Worm (Caenorhabditis elegans) whole organism, L2 larva: ENCODE measurements around the gene EEED8.18.

ENCODE experiments used
- C34F6.9 ChIP-seq: fragments of 150-350 bp; optimal IDR thresholded peaks from 2 replicates; lab custom pipeline; 2014; ENCODE audit warnings: missing biosample characterization, missing genetic modification characterization
- F13H6.1 ChIP-seq: sonication (generic microtip); optimal IDR thresholded peaks from 2 replicates; lab custom pipeline; 2016; ENCODE audit warnings: missing genetic modification characterization, missing compliant biosample characterization
- R02D3.7 ChIP-seq: fragments of 150-350 bp; optimal IDR thresholded peaks from 2 replicates; lab custom pipeline; 2014; ENCODE audit warnings: missing biosample characterization, missing genetic modification characterization
- Y55F3AM.14 ChIP-seq: fragments of 200-800 bp; sonication (Bioruptor generic); optimal IDR thresholded peaks from 2 replicates; lab custom pipeline; 2018; ENCODE audit warnings: mild to moderate bottlenecking, missing genetic modification characterization, missing compliant biosample characterization
- ZK546.5 ChIP-seq: sonication (generic microtip); optimal IDR thresholded peaks from 2 replicates; lab custom pipeline; 2017; ENCODE audit warnings: missing biosample characterization, missing genetic modification characterization
- alr-1 ChIP-seq: fragments of 150-350 bp; optimal IDR thresholded peaks from 2 replicates; lab custom pipeline; 2014; ENCODE audit warnings: missing biosample characterization, missing genetic modification characterization
- ama-1 ChIP-seq: fragments of 150-350 bp; optimal IDR thresholded peaks from 2 replicates; lab custom pipeline; 2018; ENCODE audit warnings: inconsistent platforms
- blmp-1 ChIP-seq: sonication (generic microtip); optimal IDR thresholded peaks from 2 replicates; lab custom pipeline; 2017; ENCODE audit warnings: missing genetic modification characterization, mild to moderate bottlenecking, missing compliant biosample characterization, antibody characterized with exemption, moderate library complexity; ENCODE audit not compliant: insufficient read depth
- ceh-82 ChIP-seq: fragments of 150-350 bp; optimal IDR thresholded peaks from 2 replicates; lab custom pipeline; 2014; ENCODE audit warnings: missing biosample characterization, missing genetic modification characterization
- crh-2 ChIP-seq: sonication (generic microtip); optimal IDR thresholded peaks from 2 replicates; lab custom pipeline; 2017; ENCODE audit warnings: missing biosample characterization, missing genetic modification characterization
- egl-27 ChIP-seq: sonication (generic microtip); optimal IDR thresholded peaks from 3 replicates; lab custom pipeline; 2017; ENCODE audit warnings: missing biosample characterization, missing genetic modification reagents, missing genetic modification characterization
- elt-1 ChIP-seq: fragments of 150-350 bp; optimal IDR thresholded peaks from 2 replicates; lab custom pipeline; 2014; ENCODE audit warnings: missing biosample characterization, missing genetic modification characterization
- elt-3 ChIP-seq: sonication (generic microtip); optimal IDR thresholded peaks from 2 replicates; lab custom pipeline; 2017; ENCODE audit warnings: missing biosample characterization, missing genetic modification characterization
- fos-1 ChIP-seq: fragments of 150-350 bp; optimal IDR thresholded peaks from 2 replicates; lab custom pipeline; 2014; ENCODE audit warnings: missing biosample characterization, missing genetic modification characterization
- gmeb-1 ChIP-seq: fragments of 150-350 bp; optimal IDR thresholded peaks from 2 replicates; lab custom pipeline; 2014; ENCODE audit warnings: missing biosample characterization, missing genetic modification characterization
- lin-11 ChIP-seq: fragments of 150-350 bp; sonication (generic microtip); optimal IDR thresholded peaks from 2 replicates; lab custom pipeline; 2014; ENCODE audit warnings: missing biosample characterization, missing genetic modification characterization, inconsistent platforms, mixed read lengths
- lin-13 ChIP-seq: fragments of 150-350 bp; optimal IDR thresholded peaks from 2 replicates; lab custom pipeline; 2014; ENCODE audit warnings: missing biosample characterization, missing genetic modification reagents, missing genetic modification characterization
- lsy-2 ChIP-seq, 2 experiments: fragments of 150-350 bp in 1 of 2; sonication (generic microtip) in 1 of 2; optimal IDR thresholded peaks; 2 replicates each; lab custom pipeline; 2014 to 2017; ENCODE audit warnings: missing biosample characterization in 2 of 2, missing genetic modification characterization in 2 of 2
- mbf-1 ChIP-seq: sonication (generic microtip); optimal IDR thresholded peaks from 2 replicates; lab custom pipeline; 2017; ENCODE audit warnings: missing biosample characterization, missing genetic modification characterization
- nhr-10 ChIP-seq: sonication (generic microtip); optimal IDR thresholded peaks from 2 replicates; lab custom pipeline; 2017; ENCODE audit warnings: missing biosample characterization, missing genetic modification characterization
- nhr-11 ChIP-seq: fragments of 150-350 bp; optimal IDR thresholded peaks from 2 replicates; lab custom pipeline; 2014; ENCODE audit warnings: missing biosample characterization, missing genetic modification characterization
- nhr-129 ChIP-seq: fragments of 150-350 bp; optimal IDR thresholded peaks from 2 replicates; lab custom pipeline; 2014; ENCODE audit warnings: missing biosample characterization, missing genetic modification characterization
- nhr-21 ChIP-seq: fragments of 150-350 bp; optimal IDR thresholded peaks from 2 replicates; lab custom pipeline; 2014; ENCODE audit warnings: missing biosample characterization, missing genetic modification characterization
- nhr-23 ChIP-seq: fragments of 150-350 bp; optimal IDR thresholded peaks from 2 replicates; lab custom pipeline; 2014; ENCODE audit warnings: missing biosample characterization, missing genetic modification reagents, missing genetic modification characterization
- nhr-25 ChIP-seq: fragments of 150-350 bp; sonication (generic microtip); optimal IDR thresholded peaks from 3 replicates; lab custom pipeline; 2014; ENCODE audit warnings: missing biosample characterization, missing genetic modification characterization
- nhr-77 ChIP-seq: fragments of 150-350 bp; optimal IDR thresholded peaks from 2 replicates; lab custom pipeline; 2014; ENCODE audit warnings: missing biosample characterization, missing genetic modification characterization
- peb-1 ChIP-seq: fragments of 150-350 bp; optimal IDR thresholded peaks from 2 replicates; lab custom pipeline; 2014; ENCODE audit warnings: missing biosample characterization, missing genetic modification characterization
- sem-4 ChIP-seq: fragments of 150-350 bp; optimal IDR thresholded peaks from 2 replicates; lab custom pipeline; 2014; ENCODE audit warnings: missing biosample characterization, missing genetic modification reagents, missing genetic modification characterization
- skn-1 ChIP-seq: sonication (generic microtip); optimal IDR thresholded peaks from 2 replicates; lab custom pipeline; 2017; ENCODE audit warnings: missing biosample characterization, missing genetic modification characterization
- sma-3 ChIP-seq: sonication (generic microtip); optimal IDR thresholded peaks from 2 replicates; lab custom pipeline; 2016; ENCODE audit warnings: missing genetic modification reagents, missing genetic modification characterization, missing compliant biosample characterization
- sma-9 ChIP-seq, 2 experiments: fragments of 150-350 bp in 1 of 2; sonication (generic microtip) in 1 of 2; optimal IDR thresholded peaks; 2 replicates each; lab custom pipeline; 2014 to 2016; ENCODE audit warnings: missing genetic modification characterization in 2 of 2, mild to moderate bottlenecking in 1 of 2, missing biosample characterization in 1 of 2, missing compliant biosample characterization in 1 of 2, missing genetic modification reagents in 1 of 2, moderate library complexity in 1 of 2
- unc-39 ChIP-seq: fragments of 150-350 bp; optimal IDR thresholded peaks from 2 replicates; lab custom pipeline; 2014; ENCODE audit warnings: missing biosample characterization, missing genetic modification characterization
- unc-55 ChIP-seq: fragments of 150-350 bp; sonication (generic microtip); optimal IDR thresholded peaks from 3 replicates; lab custom pipeline; 2014; ENCODE audit warnings: missing biosample characterization, missing genetic modification reagents, missing genetic modification characterization
- unc-62 ChIP-seq: fragments of 150-350 bp; optimal IDR thresholded peaks from 2 replicates; lab custom pipeline; 2014; ENCODE audit warnings: missing biosample characterization, missing genetic modification reagents, missing genetic modification characterization
- zag-1 ChIP-seq: fragments of 150-350 bp; optimal IDR thresholded peaks from 2 replicates; lab custom pipeline; 2014; ENCODE audit warnings: missing biosample characterization, missing genetic modification characterization
- ztf-1 ChIP-seq: fragments of 200-800 bp; sonication (Bioruptor generic); conservative IDR thresholded peaks from 2 replicates; pipeline ENCODE4 v1.3.6; 2022; ENCODE audit warnings: missing genetic modification characterization, missing compliant biosample characterization
- ztf-11 ChIP-seq: sonication (generic microtip); optimal IDR thresholded peaks from 2 replicates; lab custom pipeline; 2017; ENCODE audit warnings: missing biosample characterization, missing genetic modification characterization
- ztf-4 ChIP-seq: fragments of 150-350 bp; optimal IDR thresholded peaks from 2 replicates; lab custom pipeline; 2014; ENCODE audit warnings: missing biosample characterization, missing genetic modification characterization

Gene EEED8.18

DNA sequence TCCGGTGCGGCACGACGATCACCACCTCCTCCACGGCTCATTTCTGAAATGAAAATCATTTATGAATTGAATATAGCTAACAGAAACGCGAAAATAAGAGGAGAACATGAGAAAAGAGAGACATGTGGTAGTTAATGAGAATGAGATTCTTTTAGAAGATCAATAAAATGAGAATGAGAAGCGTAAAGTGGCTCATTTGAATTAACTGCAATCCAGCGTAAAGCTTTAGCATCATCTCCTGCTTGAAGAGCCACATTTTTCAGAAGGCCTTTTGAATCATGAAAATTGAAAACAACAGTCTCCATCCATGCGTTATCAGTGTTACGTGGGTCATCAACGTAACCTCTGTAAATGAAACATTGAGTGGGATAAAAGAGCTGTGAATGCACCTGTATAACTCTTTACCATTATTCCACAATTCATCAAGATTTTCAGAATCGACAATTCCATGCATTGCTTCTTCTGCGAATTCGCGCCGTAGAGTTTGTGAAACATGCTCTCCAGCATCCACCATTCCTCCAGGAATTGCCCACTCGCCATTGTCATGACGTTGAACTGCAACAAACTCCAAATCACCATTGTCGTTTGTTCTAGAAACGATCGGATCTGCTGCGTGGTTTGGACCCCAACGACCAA, 23.5 kb downstream of the EEED8.18 start, which contains the start of gene rsp-4:
Gene rsp-4, minus strand, starts transcription at position 51 of the 636 bp plus-strand sequence.
- TF ChIP-seq ztf-1 (GFP tag; lab: Robert Waterston, UW) (no peak), mbf-1 (tag; lab: Kevin White, UChicago) (no peak), nhr-77 (no peak), alr-1 (tag; lab: Kevin White, UChicago) (no peak), ZK546.5 (tag; lab: Kevin White, UChicago) (no peak), Y55F3AM.14 (GFP tag; lab: Kevin White, UChicago) (no peak), lin-13 (GFP tag; lab: Kevin White, UChicago) (no peak)

DNA sequence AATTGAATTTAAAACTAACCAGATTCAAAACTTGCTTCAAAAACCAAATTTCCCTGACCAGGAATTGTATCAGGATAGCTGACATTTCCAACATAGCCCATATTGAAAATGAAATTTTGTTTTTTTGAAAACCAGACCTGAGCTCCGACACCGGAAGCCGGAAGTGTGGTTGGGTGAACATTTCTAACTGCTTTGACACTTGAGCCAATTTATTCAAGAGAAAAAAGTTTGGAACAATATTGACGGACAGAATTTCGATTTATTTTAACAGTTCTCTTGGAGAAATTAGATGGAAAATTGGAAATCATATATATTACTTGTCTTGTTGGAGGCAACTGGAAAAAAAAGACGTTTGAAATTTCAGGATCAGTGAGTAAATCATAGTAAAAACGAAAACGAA, 25.2 kb downstream of the EEED8.18 start, which contains the start of gene ccpp-6:
Gene ccpp-6, minus strand, starts transcription at position 101 of the 400 bp plus-strand sequence.
- TF ChIP-seq F13H6.1 (tag; lab: Kevin White, UChicago), result no peak
- no peak for TF ChIP-seq nhr-10 (tag; lab: Kevin White, UChicago)
- TF ChIP-seq nhr-11 (tag; lab: Kevin White, UChicago), result no peak
- no peak for TF ChIP-seq unc-55 (GFP tag; lab: Kevin White, UChicago)
- TF ChIP-seq ZK546.5 (tag; lab: Kevin White, UChicago), result no peak
- TF ChIP-seq R02D3.7, result no peak
- TF ChIP-seq zag-1 (tag; lab: Kevin White, UChicago), result no peak
- TF ChIP-seq nhr-23 (tag; lab: Kevin White, UChicago), result no peak
- TF ChIP-seq lin-11 (tag; lab: Kevin White, UChicago), result no peak
- no peak for TF ChIP-seq elt-3 (tag; lab: Kevin White, UChicago)
- no peak for TF ChIP-seq unc-39
- TF ChIP-seq skn-1, result no peak
- no peak for TF ChIP-seq ztf-4
- no peak for TF ChIP-seq alr-1 (tag; lab: Kevin White, UChicago)
- no peak for TF ChIP-seq nhr-25 (tag; lab: Kevin White, UChicago)
- no peak for TF ChIP-seq elt-1 (tag; lab: Kevin White, UChicago)
- no peak for TF ChIP-seq peb-1 (tag; lab: Kevin White, UChicago)
- TF ChIP-seq sma-3 (GFP tag; lab: Kevin White, UChicago), result no peak
- no peak for TF ChIP-seq egl-27
- TF ChIP-seq ztf-11, result no peak
- TF ChIP-seq, all 48 proteins: peak for 0

DNA sequence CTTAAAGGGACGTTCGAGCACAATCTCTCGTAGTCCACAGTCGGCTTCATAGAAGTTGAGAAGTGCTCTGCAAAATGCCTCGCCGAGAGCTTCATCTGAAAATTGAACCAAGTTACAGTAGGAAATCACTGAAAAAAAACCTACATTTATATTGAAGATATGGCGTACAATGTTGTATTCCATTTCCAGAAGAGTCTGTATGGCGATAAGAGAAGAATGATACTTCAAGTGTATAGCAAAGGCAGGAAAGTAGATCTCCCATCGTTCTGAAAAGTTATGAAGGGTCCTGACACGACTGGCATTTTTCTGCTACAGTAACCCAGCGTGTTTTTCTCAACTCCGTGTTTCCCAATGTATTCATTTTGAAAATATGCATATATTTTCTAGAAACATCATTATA, 28.1 kb downstream of the EEED8.18 start:
- TF ChIP-seq alr-1 (tag; lab: Kevin White, UChicago), result no peak
- no peak for TF ChIP-seq Y55F3AM.14 (GFP tag; lab: Kevin White, UChicago)
- TF ChIP-seq lin-11 (tag; lab: Kevin White, UChicago), result no peak
- TF ChIP-seq skn-1, result no peak
- TF ChIP-seq ceh-82, result no peak
- no peak for TF ChIP-seq peb-1 (tag; lab: Kevin White, UChicago)
- no peak for TF ChIP-seq ztf-4

DNA sequence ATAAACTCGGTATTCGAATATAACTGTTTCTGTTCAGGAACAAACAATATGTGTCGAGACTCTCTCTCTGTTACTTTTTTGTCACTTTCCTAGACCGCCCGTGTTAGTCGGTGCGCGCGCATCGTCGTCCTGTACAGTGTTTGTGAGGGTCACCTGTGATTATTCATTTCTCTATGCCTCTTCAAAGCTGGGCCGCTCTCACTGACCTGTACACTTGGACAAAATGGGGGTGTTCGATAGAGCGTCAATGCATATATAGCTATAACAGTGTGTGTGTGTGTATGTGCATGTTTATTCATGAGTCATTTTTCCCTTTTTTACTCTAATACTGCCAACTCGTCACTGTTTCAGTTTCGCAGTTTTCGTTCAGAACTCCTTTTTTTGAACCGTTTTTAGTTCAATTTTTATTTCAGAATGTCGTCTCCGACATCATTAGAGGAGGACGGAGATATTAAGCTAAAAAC, 32.8 kb downstream of the EEED8.18 start, which contains the start of gene pkc-3:
Gene pkc-3, plus strand, starts transcription at position 414 of the 464 bp plus-strand sequence.
- peak; percentile 62 for TF ChIP-seq F13H6.1 (tag; lab: Kevin White, UChicago)
- TF ChIP-seq ama-1 (lab: Kevin White, UChicago), result peak; percentile 48
- TF ChIP-seq nhr-25 (tag; lab: Kevin White, UChicago), result peak; percentile 86
- no peak for TF ChIP-seq unc-62 (GFP tag; lab: Kevin White, UChicago)
- peak; percentile 85 for TF ChIP-seq sma-3 (GFP tag; lab: Kevin White, UChicago)
- peak; percentile 5 for TF ChIP-seq sem-4 (tag; lab: Kevin White, UChicago)
- TF ChIP-seq nhr-10 (tag; lab: Kevin White, UChicago), result no peak
- peak; percentile 78 for TF ChIP-seq nhr-129
- TF ChIP-seq crh-2, result peak; percentile 71
- peak; percentile 98 for TF ChIP-seq fos-1
- TF ChIP-seq blmp-1 (tag; lab: Kevin White, UChicago), result peak; percentile 50
- TF ChIP-seq gmeb-1, result peak; percentile 60
- peak; percentile 61 for TF ChIP-seq sma-9 (GFP tag; optimal IDR thresholded peaks at IDR 0.05; lab: Kevin White, UChicago)
- TF ChIP-seq sma-9 (tag; optimal IDR thresholded peaks at IDR 0.05; lab: Kevin White, UChicago), result no peak
- TF ChIP-seq lsy-2 (tag; optimal IDR thresholded peaks at IDR 0.05; lab: Kevin White, UChicago), result peak in 1 of 2 experiments; percentile 65
- no peak for TF ChIP-seq ceh-82
- peak; percentile 21 for TF ChIP-seq unc-55 (GFP tag; lab: Kevin White, UChicago)
- peak; percentile 17 for TF ChIP-seq C34F6.9 (tag; lab: Kevin White, UChicago)
- TF ChIP-seq ztf-1 (GFP tag; lab: Robert Waterston, UW), result no peak
- TF ChIP-seq lin-13 (GFP tag; lab: Kevin White, UChicago), result peak; percentile 51
- no peak for TF ChIP-seq elt-1 (tag; lab: Kevin White, UChicago)
- TF ChIP-seq ztf-4, result peak; percentile 56
- no peak for TF ChIP-seq lin-11 (tag; lab: Kevin White, UChicago)
- TF ChIP-seq nhr-21 (tag; lab: Kevin White, UChicago), result peak; percentile 78
